Fruit fly (Drosophila melanogaster) whole organism, embryonic: ENCODE data around the gene Acp76A.

Source experiments
- B-H2 ChIP-seq: fragments of 200-800 bp; sonication (Bioruptor generic); optimal IDR thresholded peaks from 2 replicates; lab custom pipeline; 2018; ENCODE audit warnings: missing biosample characterization, mild to moderate bottlenecking, missing genetic modification characterization
- CG10366 ChIP-seq: fragments of 200-800 bp; sonication (Bioruptor generic); IDR thresholded peaks from 2 replicates; pipeline ENCODE4 v1.3.6; 2022; ENCODE audit warnings: missing biosample characterization, missing genetic modification characterization
- CG11695 ChIP-seq: fragments of 200-800 bp; sonication (Bioruptor generic); IDR thresholded peaks from 3 replicates; pipeline ENCODE4 v1.3.6; 2022; ENCODE audit warnings: missing biosample characterization, missing genetic modification characterization
- CG11723 ChIP-seq: fragments of 200-800 bp; sonication (Bioruptor generic); optimal IDR thresholded peaks from 2 replicates; lab custom pipeline; 2017; ENCODE audit warnings: missing biosample characterization, mild to moderate bottlenecking, missing genetic modification characterization
- CG14014 ChIP-seq: fragments of 200-800 bp; sonication (Bioruptor generic); IDR thresholded peaks from 2 replicates; pipeline ENCODE4 v1.3.6; 2022; ENCODE audit warnings: missing biosample characterization, missing genetic modification characterization
- CG14050 ChIP-seq: fragments of 200-800 bp; sonication (Bioruptor generic); IDR thresholded peaks from 3 replicates; pipeline ENCODE4 v1.3.6; 2022; ENCODE audit warnings: missing biosample characterization, missing genetic modification characterization
- CG14965 ChIP-seq: fragments of 200-800 bp; sonication (Bioruptor generic); optimal IDR thresholded peaks from 2 replicates; lab custom pipeline; 2016; ENCODE audit warnings: missing biosample characterization, missing genetic modification characterization, borderline replicate concordance
- CG15073 ChIP-seq: fragments of 200-800 bp; sonication (Bioruptor generic); optimal IDR thresholded peaks from 2 replicates; lab custom pipeline; 2016; ENCODE audit warnings: missing biosample characterization, missing genetic modification characterization
- CG1602 ChIP-seq: fragments of 200-800 bp; sonication (Bioruptor generic); optimal IDR thresholded peaks from 3 replicates; lab custom pipeline; 2016; ENCODE audit warnings: missing biosample characterization, missing genetic modification characterization
- CG3281 ChIP-seq: fragments of 200-800 bp; sonication (Bioruptor generic); optimal IDR thresholded peaks from 3 replicates; lab custom pipeline; 2017; ENCODE audit warnings: missing biosample characterization, mild to moderate bottlenecking, missing genetic modification characterization
- CG43689 ChIP-seq: fragments of 200-800 bp; sonication (Bioruptor generic); IDR thresholded peaks from 2 replicates; pipeline ENCODE4 v1.3.6; 2022; ENCODE audit warnings: missing biosample characterization, missing genetic modification characterization
- CG4404 ChIP-seq: fragments of 200-800 bp; sonication (Bioruptor generic); IDR thresholded peaks from 2 replicates; pipeline ENCODE4 v1.3.6; 2022; ENCODE audit warnings: missing biosample characterization, missing genetic modification characterization
- CG6175 ChIP-seq: fragments of 200-800 bp; sonication (Bioruptor generic); IDR thresholded peaks from 3 replicates; pipeline ENCODE4 v1.3.6; 2022; ENCODE audit warnings: missing biosample characterization, missing genetic modification characterization
- CG7928 ChIP-seq: fragments of 200-800 bp; sonication (Bioruptor generic); optimal IDR thresholded peaks from 2 replicates; lab custom pipeline; 2017; ENCODE audit warnings: missing biosample characterization, mild to moderate bottlenecking, missing genetic modification characterization
- CG9797 ChIP-seq: fragments of 200-800 bp; sonication (Bioruptor generic); optimal IDR thresholded peaks from 3 replicates; lab custom pipeline; 2018; ENCODE audit warnings: missing biosample characterization, mild to moderate bottlenecking, missing genetic modification characterization
- CG9932 ChIP-seq: fragments of 200-800 bp; sonication (Bioruptor generic); IDR thresholded peaks from 2 replicates; pipeline ENCODE4 v1.3.6; 2022; ENCODE audit warnings: missing biosample characterization, missing genetic modification characterization
- Chrac-16 ChIP-seq: fragments of 200-800 bp; sonication (Bioruptor generic); optimal IDR thresholded peaks from 3 replicates; lab custom pipeline; 2016; ENCODE audit warnings: missing biosample characterization, missing genetic modification characterization
- Dip2 ChIP-seq: fragments of 200-800 bp; sonication (Bioruptor generic); IDR thresholded peaks from 2 replicates; pipeline ENCODE4 v1.3.6; 2022; ENCODE audit warnings: missing biosample characterization, missing genetic modification characterization
- Dip3 ChIP-seq: fragments of 200-800 bp; sonication (Bioruptor generic); optimal IDR thresholded peaks from 3 replicates; lab custom pipeline; 2016; ENCODE audit warnings: missing biosample characterization, missing genetic modification characterization
- Dp ChIP-seq: fragments of 200-800 bp; sonication (Bioruptor generic); optimal IDR thresholded peaks from 2 replicates; lab custom pipeline; 2018; ENCODE audit warnings: missing biosample characterization, mild to moderate bottlenecking, missing genetic modification characterization, moderate library complexity
- ERR ChIP-seq: fragments of 200-800 bp; sonication (Bioruptor generic); optimal IDR thresholded peaks from 2 replicates; lab custom pipeline; 2016; ENCODE audit warnings: missing biosample characterization, missing genetic modification characterization
- Fer1 ChIP-seq: fragments of 200-800 bp; sonication (Bioruptor generic); optimal IDR thresholded peaks from 2 replicates; lab custom pipeline; 2017; ENCODE audit warnings: missing biosample characterization, mild to moderate bottlenecking, missing genetic modification characterization
- Neu2 ChIP-seq: fragments of 200-800 bp; sonication (Bioruptor generic); optimal IDR thresholded peaks from 3 replicates; lab custom pipeline; 2016; ENCODE audit warnings: missing biosample characterization, missing genetic modification characterization, borderline replicate concordance
- Pdp1 ChIP-seq, 2 experiments: fragments of 200-800 bp; sonication (Bioruptor generic); optimal IDR thresholded peaks; 3 replicates each; lab custom pipeline; 2016; ENCODE audit warnings: missing biosample characterization in 2 of 2, missing genetic modification characterization in 2 of 2, mild to moderate bottlenecking in 1 of 2, moderate library complexity in 1 of 2
- Rfx ChIP-seq: fragments of 200-800 bp; sonication (Bioruptor generic); IDR thresholded peaks from 2 replicates; pipeline ENCODE4 v1.3.6; 2022; ENCODE audit warnings: missing biosample characterization, missing genetic modification characterization
- Side ChIP-seq: fragments of 200-800 bp; sonication (Bioruptor generic); optimal IDR thresholded peaks from 2 replicates; lab custom pipeline; 2016; ENCODE audit warnings: missing biosample characterization, missing genetic modification characterization
- Ssrp ChIP-seq: fragments of 200-800 bp; sonication (Bioruptor generic); optimal IDR thresholded peaks from 2 replicates; lab custom pipeline; 2018; ENCODE audit warnings: missing biosample characterization, mild to moderate bottlenecking, missing genetic modification characterization, moderate library complexity
- Vsx1 ChIP-seq: fragments of 200-800 bp; sonication (Bioruptor generic); optimal IDR thresholded peaks from 2 replicates; lab custom pipeline; 2017; ENCODE audit warnings: missing biosample characterization, mild to moderate bottlenecking, missing genetic modification characterization, missing genetic modification reagents
- amos ChIP-seq: fragments of 200-800 bp; sonication (Bioruptor generic); IDR thresholded peaks from 2 replicates; pipeline ENCODE4 v1.3.6; 2022; ENCODE audit warnings: missing biosample characterization, missing genetic modification characterization; ENCODE audit not compliant: partially characterized antibody
- bsh ChIP-seq, 2 experiments: fragments of 200-800 bp; sonication (Bioruptor generic); optimal IDR thresholded peaks; 2 replicates each; lab custom pipeline; 2017 to 2018; ENCODE audit warnings: mild to moderate bottlenecking in 2 of 2, missing biosample characterization in 2 of 2, missing genetic modification characterization in 2 of 2, moderate library complexity in 1 of 2
- ci ChIP-seq: fragments of 200-800 bp; sonication (Bioruptor generic); IDR thresholded peaks from 3 replicates; pipeline ENCODE4 v1.3.6; 2022; ENCODE audit warnings: missing biosample characterization, missing genetic modification characterization
- cwo ChIP-seq: fragments of 200-800 bp; sonication (Bioruptor generic); optimal IDR thresholded peaks from 3 replicates; lab custom pipeline; 2017; ENCODE audit warnings: missing biosample characterization, missing genetic modification characterization, mild to moderate bottlenecking, moderate library complexity, missing genetic modification reagents
- fd3F ChIP-seq: fragments of 200-800 bp; sonication (Bioruptor generic); optimal IDR thresholded peaks from 2 replicates; lab custom pipeline; 2018; ENCODE audit warnings: missing biosample characterization, mild to moderate bottlenecking, missing genetic modification characterization, moderate library complexity
- fd96Cb ChIP-seq: fragments of 200-800 bp; sonication (Bioruptor generic); optimal IDR thresholded peaks from 2 replicates; lab custom pipeline; 2018; ENCODE audit warnings: missing biosample characterization, mild to moderate bottlenecking, missing genetic modification characterization, moderate library complexity
- gsb-n ChIP-seq: fragments of 200-800 bp; sonication (Bioruptor generic); optimal IDR thresholded peaks from 3 replicates; lab custom pipeline; 2018; ENCODE audit warnings: missing biosample characterization, mild to moderate bottlenecking, missing genetic modification characterization
- h ChIP-seq: fragments of >200 bp; optimal IDR thresholded peaks from 2 replicates; lab custom pipeline; 2017
- ham ChIP-seq: fragments of 200-800 bp; sonication (Bioruptor generic); IDR thresholded peaks from 2 replicates; pipeline ENCODE4 v1.3.6; 2022; ENCODE audit warnings: missing biosample characterization, missing genetic modification characterization
- jumu ChIP-seq: fragments of 200-800 bp; sonication (Bioruptor generic); optimal IDR thresholded peaks from 3 replicates; lab custom pipeline; 2016; ENCODE audit warnings: missing biosample characterization, missing genetic modification characterization
- kni ChIP-seq: fragments of 200-800 bp; sonication (Bioruptor generic); optimal IDR thresholded peaks from 3 replicates; lab custom pipeline; 2017; ENCODE audit warnings: mild to moderate bottlenecking, missing biosample characterization, missing genetic modification reagents, missing genetic modification characterization
- knrl ChIP-seq: fragments of 200-800 bp; sonication (Bioruptor generic); IDR thresholded peaks from 3 replicates; pipeline ENCODE4 v1.3.6; 2022; ENCODE audit warnings: missing biosample characterization, missing genetic modification characterization; ENCODE audit not compliant: partially characterized antibody
- nerfin-1 ChIP-seq: fragments of 200-800 bp; sonication (Bioruptor generic); optimal IDR thresholded peaks from 3 replicates; lab custom pipeline; 2019; ENCODE audit warnings: missing biosample characterization, mild to moderate bottlenecking, missing genetic modification characterization, moderate library complexity
- nmo ChIP-seq: fragments of 200-800 bp; sonication (Bioruptor generic); optimal IDR thresholded peaks from 2 replicates; lab custom pipeline; 2018; ENCODE audit warnings: missing biosample characterization, mild to moderate bottlenecking, missing genetic modification characterization, moderate library complexity
- pnt ChIP-seq: fragments of 200-800 bp; sonication (Bioruptor generic); optimal IDR thresholded peaks from 3 replicates; lab custom pipeline; 2016; ENCODE audit warnings: missing biosample characterization, missing genetic modification characterization
- psq ChIP-seq: fragments of 200-800 bp; sonication (Bioruptor generic); optimal IDR thresholded peaks from 2 replicates; lab custom pipeline; 2017; ENCODE audit warnings: missing biosample characterization, missing genetic modification characterization
- pum ChIP-seq: fragments of 200-800 bp; sonication (Bioruptor generic); optimal IDR thresholded peaks from 2 replicates; lab custom pipeline; 2016; ENCODE audit warnings: missing biosample characterization, missing genetic modification characterization
- pzg ChIP-seq: fragments of 200-800 bp; sonication (Bioruptor generic); optimal IDR thresholded peaks from 3 replicates; lab custom pipeline; 2018; ENCODE audit warnings: missing biosample characterization, mild to moderate bottlenecking, missing genetic modification characterization, moderate library complexity
- sima ChIP-seq: fragments of 200-800 bp; sonication (Bioruptor generic); optimal IDR thresholded peaks from 2 replicates; lab custom pipeline; 2016; ENCODE audit warnings: missing biosample characterization, missing genetic modification characterization
- sob ChIP-seq: fragments of 200-800 bp; sonication (Bioruptor generic); IDR thresholded peaks from 2 replicates; pipeline ENCODE4 v1.3.6; 2022; ENCODE audit warnings: missing biosample characterization, missing genetic modification characterization
- trh ChIP-seq: fragments of 200-800 bp; sonication (Bioruptor generic); optimal IDR thresholded peaks from 2 replicates; lab custom pipeline; 2016; ENCODE audit warnings: missing biosample characterization, missing genetic modification characterization
- yki ChIP-seq: fragments of >200 bp; optimal IDR thresholded peaks from 3 replicates; lab custom pipeline; 2018
- zen2 ChIP-seq: fragments of 200-800 bp; sonication (Bioruptor generic); IDR thresholded peaks from 3 replicates; pipeline ENCODE4 v1.3.6; 2022; ENCODE audit warnings: missing biosample characterization, missing genetic modification characterization; ENCODE audit not compliant: partially characterized antibody
- zfh2 ChIP-seq: fragments of 200-800 bp; sonication (Bioruptor generic); optimal IDR thresholded peaks from 2 replicates; lab custom pipeline; 2016; ENCODE audit warnings: missing biosample characterization, missing genetic modification characterization

Gene Acp76A

dm6 chr3L:19072177-19072603, 20.4 kb upstream of the Acp76A start (continued):
- TF ChIP-seq Neu2 (GFP tag; lab: Kevin White, UChicago), result no peak
- peak; percentile 41; the same call in 1 of the 2 replicates for TF ChIP-seq CG9932 (GFP tag; lab: Robert Waterston, UW)
- TF ChIP-seq nmo, result no peak
- no peak for TF ChIP-seq CG10366 (GFP tag; lab: Robert Waterston, UW)
- TF ChIP-seq zfh2 (GFP tag; lab: Kevin White, UChicago), result no peak
- TF ChIP-seq cwo (GFP tag; lab: Kevin White, UChicago), result peak; percentile 93
- TF ChIP-seq Chrac-16 (GFP tag; lab: Kevin White, UChicago), result no peak
- no peak for TF ChIP-seq gsb-n (tag; lab: Kevin White, UChicago)
- no peak for TF ChIP-seq pnt (GFP tag; lab: Kevin White, UChicago)
- TF ChIP-seq Rfx (GFP tag; lab: Robert Waterston, UW), result peak; percentile 36; the same call in 1 of the 2 replicates
- no peak for TF ChIP-seq Dp (GFP tag; lab: Kevin White, UChicago)
- no peak for TF ChIP-seq fd96Cb (tag; lab: Kevin White, UChicago)
- no peak for TF ChIP-seq CG14965
- peak; percentile 24 for TF ChIP-seq nerfin-1 (tag; lab: Kevin White, UChicago)
- no peak for TF ChIP-seq CG1602 (GFP tag; lab: Kevin White, UChicago)
- TF ChIP-seq trh, result no peak
- no peak for TF ChIP-seq Pdp1 (GFP tag; optimal IDR thresholded peaks at IDR 0.05; lab: Kevin White, UChicago)
- no peak for TF ChIP-seq ham (GFP tag; lab: Robert Waterston, UW)
- TF ChIP-seq pum (GFP tag; lab: Kevin White, UChicago), result no peak
- TF ChIP-seq CG6175 (GFP tag; lab: Robert Waterston, UW), result peak; percentile 76; the same call in 1 of the 3 replicates
- TF ChIP-seq CG14050 (GFP tag; lab: Robert Waterston, UW), result no peak
- TF ChIP-seq Vsx1, result no peak
- TF ChIP-seq sob (GFP tag; lab: Robert Waterston, UW), result peak; percentile 59
- 0 out of 3 replicates have a peak, but pooled peaks have one; percentile 14 for TF ChIP-seq ci (GFP tag; lab: Robert Waterston, UW)
- 0 out of 3 replicates have a peak, but pooled peaks have one; percentile 13 for TF ChIP-seq CG11695 (GFP tag; lab: Robert Waterston, UW)
- TF ChIP-seq CG3281 (GFP tag; lab: Kevin White, UChicago), result peak; percentile 39
- TF ChIP-seq CG15073, result no peak
- TF ChIP-seq fd3F (GFP tag; lab: Kevin White, UChicago), result no peak
- TF ChIP-seq Dip2 (GFP tag; lab: Robert Waterston, UW), result no peak
- TF ChIP-seq bsh (GFP tag; optimal IDR thresholded peaks at IDR 0.05; lab: Kevin White, UChicago), result peak in 1 of 2 experiments; percentile 74
- no peak; the same call in 1 of the 2 replicates for TF ChIP-seq amos (GFP tag; lab: Robert Waterston, UW)
- TF ChIP-seq Fer1 (GFP tag; lab: Kevin White, UChicago), result peak; percentile 31
- TF ChIP-seq B-H2 (GFP tag; lab: Kevin White, UChicago), result peak; percentile 54
- no peak for TF ChIP-seq Ssrp (tag; lab: Kevin White, UChicago)
- TF ChIP-seq pzg, result no peak
- TF ChIP-seq CG7928 (GFP tag; lab: Kevin White, UChicago), result no peak
- no peak for TF ChIP-seq yki
- no peak for TF ChIP-seq ERR (GFP tag; lab: Kevin White, UChicago)
- TF ChIP-seq Dip3, result no peak
- TF ChIP-seq CG9797 (GFP tag; lab: Kevin White, UChicago), result no peak
- TF ChIP-seq Side (GFP tag; lab: Kevin White, UChicago), result no peak
- TF ChIP-seq knrl, result no peak
- TF ChIP-seq CG4404 (GFP tag; lab: Robert Waterston, UW), result no peak
- TF ChIP-seq kni, result peak; percentile 74
- TF ChIP-seq CG14014 (GFP tag; lab: Robert Waterston, UW), result no peak
- no peak for TF ChIP-seq psq
- no peak for TF ChIP-seq CG11723
- no peak for TF ChIP-seq sima
- TF ChIP-seq jumu (GFP tag; lab: Kevin White, UChicago), result no peak
- TF ChIP-seq h (lab: Kevin White, UChicago), result no peak
- TF ChIP-seq CG43689 (GFP tag; lab: Robert Waterston, UW), result no peak
- no peak for TF ChIP-seq zen2 (GFP tag; lab: Robert Waterston, UW)
